Comparison of ENCODE assay signal across 6 fruit fly cellular contexts in genomic region chr3L:12913609-12914266, dm6.
A peak's percentile ranks its signal among the peaks of the same experiment; 100 is the strongest.
TF ChIP-seq lines count a peak whose summit lies in the region.

Gene CG32115 (minus strand): TSS chr3L:12913646.

- peak; percentile 42 for TF ChIP-seq CTCF in whole organism, embryonic (GFP tag; optimal IDR thresholded peaks at IDR 0.05; lab: Kevin White, UChicago)

TF ChIP-seq in whole organism, 6 proteins besides CTCF, POLR2A, EP300 and RAD21:
- TF ChIP-seq usp (GFP tag; optimal IDR thresholded peaks at IDR 0.05; lab: Kevin White, UChicago) (no peak), pan (optimal IDR thresholded peaks at IDR 0.05; lab: Kevin White, UChicago) (peak; percentile 93), CG8478 (optimal IDR thresholded peaks at IDR 0.05; lab: Kevin White, UChicago) (no peak), psq (optimal IDR thresholded peaks at IDR 0.05; lab: Kevin White, UChicago) (no peak)

TF ChIP-seq in whole organism, adult, 20 proteins besides CTCF, POLR2A, EP300 and RAD21 (continues in another document):
- TF ChIP-seq Clk (GFP tag; optimal IDR thresholded peaks at IDR 0.05; lab: Kevin White, UChicago) (peak; percentile 95), CG7101 (tag; optimal IDR thresholded peaks at IDR 0.05; lab: Kevin White, UChicago) (peak; percentile 97), Hr96 (GFP tag; optimal IDR thresholded peaks at IDR 0.05; lab: Kevin White, UChicago) (peak; percentile 80), Mnt (GFP tag; optimal IDR thresholded peaks at IDR 0.05; lab: Kevin White, UChicago) (peak; percentile 68), CG1620 (GFP tag; optimal IDR thresholded peaks at IDR 0.05; lab: Kevin White, UChicago) (peak; percentile 66), CG7045 (GFP tag; optimal IDR thresholded peaks at IDR 0.05; lab: Kevin White, UChicago) (peak; percentile 97), CG14711 (tag; optimal IDR thresholded peaks at IDR 0.05; lab: Kevin White, UChicago) (peak; percentile 95), bab1 (GFP tag; optimal IDR thresholded peaks at IDR 0.05; lab: Kevin White, UChicago) (peak; percentile 93), cnc (optimal IDR thresholded peaks at IDR 0.05; lab: Kevin White, UChicago) (no peak), CG12768 (GFP tag; optimal IDR thresholded peaks at IDR 0.05; lab: Kevin White, UChicago) (peak; percentile 98), toe (GFP tag; optimal IDR thresholded peaks at IDR 0.05; lab: Kevin White, UChicago) (peak; percentile 86), kay (GFP tag; lab: Kevin White, UChicago; ENCODE audit: borderline replicate concordance) (peak; percentile 93), pad (GFP tag; optimal IDR thresholded peaks at IDR 0.05; lab: Kevin White, UChicago) (peak; percentile 86), CG5204 (GFP tag; optimal IDR thresholded peaks at IDR 0.05; lab: Kevin White, UChicago) (peak; percentile 93), cic (GFP tag; optimal IDR thresholded peaks at IDR 0.05; lab: Kevin White, UChicago) (peak; percentile 74), CG11617 (GFP tag; optimal IDR thresholded peaks at IDR 0.05; lab: Kevin White, UChicago) (peak; percentile 93), CG33017 (tag; optimal IDR thresholded peaks at IDR 0.05; lab: Kevin White, UChicago) (peak; percentile 97)

TF ChIP-seq in whole organism, embryonic, 481 proteins besides CTCF, POLR2A, EP300 and RAD21 (continues in another document):
- TF ChIP-seq mirr (GFP tag; optimal IDR thresholded peaks at IDR 0.05; lab: Kevin White, UChicago), result peak; percentile 96
- peak; percentile 96; the same call in 1 of the 2 replicates for TF ChIP-seq CG14014 (GFP tag; IDR thresholded peaks at IDR 0.05; lab: Robert Waterston, UW)
- TF ChIP-seq CG14710 (tag; optimal IDR thresholded peaks at IDR 0.05; lab: Kevin White, UChicago), result no peak
- TF ChIP-seq h (optimal IDR thresholded peaks at IDR 0.05; lab: Kevin White, UChicago), result no peak
- TF ChIP-seq crol (GFP tag; IDR thresholded peaks at IDR 0.05; lab: Robert Waterston, UW), result 0 out of 2 replicates have a peak, but pooled peaks have one; percentile 34
- peak; percentile 78 for TF ChIP-seq Nf-YB (GFP tag; optimal IDR thresholded peaks at IDR 0.05; lab: Kevin White, UChicago)
- TF ChIP-seq Myb (GFP tag; optimal IDR thresholded peaks at IDR 0.05; lab: Kevin White, UChicago), result peak; percentile 71
- peak; percentile 93; the same call in 2 of the 3 replicates for TF ChIP-seq CG17361 (GFP tag; IDR thresholded peaks at IDR 0.05; lab: Robert Waterston, UW)
- TF ChIP-seq CG10979 (tag; optimal IDR thresholded peaks at IDR 0.05; lab: Kevin White, UChicago), result no peak
- peak; percentile 73 for TF ChIP-seq CG17912 (GFP tag; optimal IDR thresholded peaks at IDR 0.05; lab: Kevin White, UChicago)
- TF ChIP-seq ro (GFP tag; IDR thresholded peaks at IDR 0.05; lab: Robert Waterston, UW), result peak; percentile 74
- peak; percentile 96 for TF ChIP-seq CG1603 (tag; optimal IDR thresholded peaks at IDR 0.05; lab: Kevin White, UChicago)
- peak; percentile 68 for TF ChIP-seq CG11398 (GFP tag; optimal IDR thresholded peaks at IDR 0.05; lab: Kevin White, UChicago)
- TF ChIP-seq stc (GFP tag; IDR thresholded peaks at IDR 0.05; lab: Robert Waterston, UW), result peak; percentile 93; the same call in 1 of the 2 replicates
- peak; percentile 78 for TF ChIP-seq MTF-1 (GFP tag; optimal IDR thresholded peaks at IDR 0.05; lab: Kevin White, UChicago; ENCODE audit: borderline replicate concordance)
- peak; percentile 92 for TF ChIP-seq CG1602 (GFP tag; optimal IDR thresholded peaks at IDR 0.05; lab: Kevin White, UChicago)
- TF ChIP-seq CG8281 (tag; optimal IDR thresholded peaks at IDR 0.05; lab: Kevin White, UChicago), result peak; percentile 76

TF ChIP-seq in whole organism, prepupa, 60 proteins besides CTCF, POLR2A, EP300 and RAD21 (continues in another document):
- peak; percentile 96 for TF ChIP-seq cyc (GFP tag; optimal IDR thresholded peaks at IDR 0.05; lab: Kevin White, UChicago)
- peak; percentile 88 for TF ChIP-seq CG16779 (tag; optimal IDR thresholded peaks at IDR 0.05; lab: Kevin White, UChicago)
- TF ChIP-seq CG8319 (GFP tag; optimal IDR thresholded peaks at IDR 0.05; lab: Kevin White, UChicago), result peak; percentile 91
- TF ChIP-seq CG8632 (GFP tag; optimal IDR thresholded peaks at IDR 0.05; lab: Kevin White, UChicago), result peak; percentile 94
- peak; percentile 96 for TF ChIP-seq CG15336 (GFP tag; IDR thresholded peaks at IDR 0.05; lab: Robert Waterston, UW)
- peak; percentile 95 for TF ChIP-seq Sox102F (GFP tag; optimal IDR thresholded peaks at IDR 0.05; lab: Kevin White, UChicago)
- TF ChIP-seq Eip93F (GFP tag; optimal IDR thresholded peaks at IDR 0.05; lab: Kevin White, UChicago), result peak; percentile 89
- TF ChIP-seq CG3032 (tag; optimal IDR thresholded peaks at IDR 0.05; lab: Kevin White, UChicago), result peak; percentile 95
- peak; percentile 96 for TF ChIP-seq Hr39 (GFP tag; optimal IDR thresholded peaks at IDR 0.05; lab: Kevin White, UChicago)
- peak; percentile 95 for TF ChIP-seq CG8119 (GFP tag; IDR thresholded peaks at IDR 0.05; lab: Robert Waterston, UW)
- peak; percentile 95 for TF ChIP-seq CG32006 (GFP tag; optimal IDR thresholded peaks at IDR 0.05; lab: Kevin White, UChicago)
- peak; percentile 96 for TF ChIP-seq OdsH (GFP tag; optimal IDR thresholded peaks at IDR 0.05; lab: Kevin White, UChicago)
- peak; percentile 92 for TF ChIP-seq CG10669 (GFP tag; optimal IDR thresholded peaks at IDR 0.05; lab: Kevin White, UChicago)
- peak; percentile 91 for TF ChIP-seq Ets21C (GFP tag; optimal IDR thresholded peaks at IDR 0.05; lab: Kevin White, UChicago)
- TF ChIP-seq Eip75B (GFP tag; optimal IDR thresholded peaks at IDR 0.05; lab: Kevin White, UChicago), result peak; percentile 93
- TF ChIP-seq eg (GFP tag; IDR thresholded peaks at IDR 0.05; lab: Robert Waterston, UW), result peak; percentile 97
- TF ChIP-seq vri (GFP tag; optimal IDR thresholded peaks at IDR 0.05; lab: Kevin White, UChicago), result peak; percentile 99
- peak; percentile 84 for TF ChIP-seq CG6276 (GFP tag; optimal IDR thresholded peaks at IDR 0.05; lab: Kevin White, UChicago)

TF ChIP-seq in whole organism, pupa, 21 proteins besides CTCF, POLR2A, EP300 and RAD21 (continues in another document):
- TF ChIP-seq Pif1A (GFP tag; optimal IDR thresholded peaks at IDR 0.05; lab: Kevin White, UChicago) (peak; percentile 93), gl (tag; optimal IDR thresholded peaks at IDR 0.05; lab: Kevin White, UChicago) (peak; percentile 75), CG14655 (GFP tag; optimal IDR thresholded peaks at IDR 0.05; lab: Kevin White, UChicago) (peak; percentile 93), Snoo (tag; optimal IDR thresholded peaks at IDR 0.05; lab: Kevin White, UChicago) (peak; percentile 96), CG8159 (tag; optimal IDR thresholded peaks at IDR 0.05; lab: Kevin White, UChicago) (peak; percentile 94), Ets98B (GFP tag; IDR thresholded peaks at IDR 0.05; lab: Robert Waterston, UW) (peak; percentile 97), rn (GFP tag; IDR thresholded peaks at IDR 0.05; lab: Robert Waterston, UW) (peak; percentile 91), CG34367 (tag; optimal IDR thresholded peaks at IDR 0.05; lab: Kevin White, UChicago) (peak; percentile 91), D1 (tag; optimal IDR thresholded peaks at IDR 0.05; lab: Kevin White, UChicago) (peak; percentile 63), CG32121 (GFP tag; IDR thresholded peaks at IDR 0.05; lab: Robert Waterston, UW) (peak; percentile 97), CG17806 (tag; optimal IDR thresholded peaks at IDR 0.05; lab: Kevin White, UChicago) (peak; percentile 94), CG12605 (GFP tag; IDR thresholded peaks at IDR 0.05; lab: Robert Waterston, UW) (peak; percentile 95), CG15710 (tag; optimal IDR thresholded peaks at IDR 0.05; lab: Kevin White, UChicago) (peak; percentile 94), CG10348 (GFP tag; IDR thresholded peaks at IDR 0.05; lab: Robert Waterston, UW) (peak; percentile 81), CG13204 (GFP tag; optimal IDR thresholded peaks at IDR 0.05; lab: Kevin White, UChicago) (no peak), fd96Ca (GFP tag; IDR thresholded peaks at IDR 0.05; lab: Robert Waterston, UW) (peak; percentile 69; the same call in 2 of the 3 replicates), CG9948 (tag; optimal IDR thresholded peaks at IDR 0.05; lab: Kevin White, UChicago) (peak; percentile 91), EcR (GFP tag; optimal IDR thresholded peaks at IDR 0.05; lab: Kevin White, UChicago) (peak; percentile 74), Pif1B (GFP tag; optimal IDR thresholded peaks at IDR 0.05; lab: Kevin White, UChicago) (peak; percentile 92), CG8301 (tag; optimal IDR thresholded peaks at IDR 0.05; lab: Kevin White, UChicago) (peak; percentile 95)

TF ChIP-seq in whole organism, wandering third instar larva, 38 proteins besides CTCF, POLR2A, EP300 and RAD21 (continues in another document):
- TF ChIP-seq fru (GFP tag; optimal IDR thresholded peaks at IDR 0.05; lab: Kevin White, UChicago), result peak; percentile 97
- TF ChIP-seq CG32264 (GFP tag; optimal IDR thresholded peaks at IDR 0.05; lab: Kevin White, UChicago), result peak; percentile 95
- peak; percentile 90 for TF ChIP-seq CG9705 (GFP tag; optimal IDR thresholded peaks at IDR 0.05; lab: Kevin White, UChicago)
- TF ChIP-seq ey (GFP tag; optimal IDR thresholded peaks at IDR 0.05; lab: Kevin White, UChicago), result peak; percentile 98
- TF ChIP-seq Hr83 (GFP tag; optimal IDR thresholded peaks at IDR 0.05; lab: Kevin White, UChicago; ENCODE audit: poor library complexity, severe bottlenecking), result peak; percentile 28
- peak; percentile 99 for TF ChIP-seq h (GFP tag; optimal IDR thresholded peaks at IDR 0.05; lab: Kevin White, UChicago)
- peak; percentile 91 for TF ChIP-seq Jra (GFP tag; optimal IDR thresholded peaks at IDR 0.05; lab: Kevin White, UChicago)
- TF ChIP-seq Hnf4 (GFP tag; optimal IDR thresholded peaks at IDR 0.05; lab: Kevin White, UChicago), result peak; percentile 98
- peak; percentile 46 for TF ChIP-seq Dif (GFP tag; optimal IDR thresholded peaks at IDR 0.05; lab: Kevin White, UChicago; ENCODE audit: partially characterized antibody)
- TF ChIP-seq usp (GFP tag; optimal IDR thresholded peaks at IDR 0.05; lab: Kevin White, UChicago), result no peak
- peak; percentile 84 for TF ChIP-seq CrebA (GFP tag; optimal IDR thresholded peaks at IDR 0.05; lab: Kevin White, UChicago; ENCODE audit: borderline replicate concordance)
- no peak for TF ChIP-seq lola (GFP tag; optimal IDR thresholded peaks at IDR 0.05; lab: Kevin White, UChicago)
- peak; percentile 78 for TF ChIP-seq pan (optimal IDR thresholded peaks at IDR 0.05; lab: Kevin White, UChicago)
- TF ChIP-seq Dfd (GFP tag; optimal IDR thresholded peaks at IDR 0.05; lab: Kevin White, UChicago), result no peak
- peak; percentile 96 for TF ChIP-seq Sp1 (GFP tag; optimal IDR thresholded peaks at IDR 0.05; lab: Kevin White, UChicago)
- TF ChIP-seq Abd-B (GFP tag; optimal IDR thresholded peaks at IDR 0.05; lab: Kevin White, UChicago), result no peak
- TF ChIP-seq GATAd (GFP tag; optimal IDR thresholded peaks at IDR 0.05; lab: Kevin White, UChicago), result peak; percentile 80
- TF ChIP-seq dmrt93B (GFP tag; optimal IDR thresholded peaks at IDR 0.05; lab: Kevin White, UChicago), result peak; percentile 93
- TF ChIP-seq N (GFP tag; optimal IDR thresholded peaks at IDR 0.05; lab: Kevin White, UChicago), result no peak
- no peak for TF ChIP-seq Myc (optimal IDR thresholded peaks at IDR 0.05; lab: Kevin White, UChicago)
- TF ChIP-seq sv (GFP tag; optimal IDR thresholded peaks at IDR 0.05; lab: Kevin White, UChicago), result peak; percentile 88
